Fruit fly (Drosophila melanogaster): ENCODE measurements around the gene alpha-Man-Ia.

alpha-Man-Ia gene

DNA sequence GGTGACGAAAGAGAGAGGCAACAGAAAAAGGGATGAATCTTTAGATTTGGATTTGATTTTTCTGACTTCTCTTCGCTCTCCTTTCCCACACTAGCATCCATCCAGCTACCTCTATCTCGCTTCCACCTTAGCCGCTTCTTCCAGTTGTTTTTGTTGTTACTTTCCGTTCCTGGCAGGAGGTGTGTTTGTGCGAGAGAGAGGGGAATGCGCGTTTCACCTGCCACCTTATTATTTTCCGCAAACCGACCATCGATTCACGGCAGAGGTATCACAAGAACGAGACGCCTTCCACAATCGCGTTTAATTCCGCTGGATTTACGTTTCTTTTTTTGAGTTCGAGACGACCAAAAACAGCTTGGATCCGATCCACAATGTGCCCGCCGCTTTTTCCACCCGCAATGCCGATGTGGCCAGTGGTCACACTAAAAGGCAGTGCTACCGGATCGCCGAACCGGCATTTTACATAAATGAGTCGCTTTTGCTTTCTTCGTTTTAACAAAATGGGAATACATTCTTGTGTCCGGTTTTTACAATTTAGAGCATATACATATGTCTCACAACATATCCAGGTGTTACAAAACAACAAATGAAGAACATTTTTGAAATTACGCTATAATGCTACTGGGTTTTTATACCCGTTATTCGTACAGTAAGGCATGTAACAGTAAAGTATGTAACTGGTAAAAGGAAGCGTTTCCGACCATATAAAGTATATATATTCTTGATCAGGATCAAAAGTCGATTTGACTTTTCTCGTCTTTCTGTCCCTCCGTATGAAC lies at the start of gene alpha-Man-Ia:
alpha-Man-Ia (minus strand) TSS at position 392 of the 779 bp plus-strand sequence.
- TF ChIP-seq psq (optimal IDR thresholded peaks at IDR 0.05) (no peak), h (optimal IDR thresholded peaks at IDR 0.05) (no peak)

DNA sequence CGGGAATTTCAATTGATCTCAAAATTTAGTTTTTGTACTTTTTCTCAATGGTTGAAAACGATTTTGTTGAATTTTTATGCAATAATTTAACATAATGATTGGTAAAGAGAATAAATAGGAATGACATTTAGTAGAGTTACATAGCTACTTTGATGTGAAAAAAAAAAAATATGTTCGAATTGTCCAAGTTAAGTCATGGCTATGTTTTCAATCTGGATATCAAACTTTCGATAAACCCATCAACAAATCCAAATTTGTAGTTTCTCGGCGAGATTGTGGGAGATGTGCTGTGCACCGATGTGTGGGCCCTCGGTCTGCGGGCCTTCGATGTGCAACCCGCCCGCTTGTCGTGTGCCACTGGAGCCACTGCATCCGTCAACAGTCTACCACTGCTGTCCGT lies 49.5 kb upstream of the alpha-Man-Ia start, which contains the start of the genes CG32686 and CG2898:
CG32686 (minus strand) TSS at position 101 of the 400 bp plus-strand sequence.
CG2898 (plus strand) TSS at position 159 of the 400 bp plus-strand sequence.
- TF ChIP-seq ttk (optimal IDR thresholded peaks at IDR 0.05), result no peak
- TF ChIP-seq Myc (optimal IDR thresholded peaks at IDR 0.05), result no peak
- no peak for TF ChIP-seq h (optimal IDR thresholded peaks at IDR 0.05)
- TF ChIP-seq psq (optimal IDR thresholded peaks at IDR 0.05), result no peak
- TF ChIP-seq Sin3A (optimal IDR thresholded peaks at IDR 0.05), result no peak
- TF ChIP-seq insv (optimal IDR thresholded peaks at IDR 0.05), result no peak

DNA sequence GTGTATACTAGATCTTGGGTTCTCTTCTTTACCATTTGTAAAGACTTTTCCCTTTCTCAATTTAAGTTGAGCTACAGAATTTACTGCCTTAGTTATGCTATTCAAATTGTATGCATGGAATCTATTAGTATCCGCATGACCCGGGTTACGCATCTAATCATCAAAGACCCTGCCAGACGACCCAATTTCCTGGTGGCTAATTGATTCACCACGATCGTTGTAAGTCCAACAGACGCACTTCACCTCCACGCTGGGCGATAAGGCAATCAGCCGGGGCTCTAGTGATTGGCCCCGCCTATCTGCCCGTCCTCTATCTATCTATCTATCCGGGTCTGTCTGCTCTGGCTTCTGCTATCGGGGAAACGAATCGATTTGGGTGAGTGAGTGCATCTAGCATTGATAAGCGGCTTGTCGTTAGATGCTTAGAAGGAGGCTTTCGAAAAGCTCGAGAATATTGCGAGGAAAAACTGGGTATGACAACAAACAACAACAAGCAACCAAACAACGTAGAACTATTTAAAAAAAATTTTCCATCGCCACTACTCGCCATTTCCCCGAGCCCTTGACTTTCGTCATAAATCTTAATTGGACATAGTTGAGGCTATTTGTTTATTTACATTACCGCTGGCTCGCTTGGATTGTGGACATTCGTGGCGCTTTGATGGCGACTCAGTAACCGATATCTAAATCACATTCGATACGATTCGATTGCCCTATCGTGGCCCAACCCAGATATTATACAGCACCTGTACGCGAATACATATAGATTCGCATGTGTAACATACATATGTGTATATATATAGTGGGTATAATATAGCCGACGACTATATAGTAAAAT lies 44.7 kb upstream of the alpha-Man-Ia start:
- TF ChIP-seq Myc (optimal IDR thresholded peaks at IDR 0.05) (no peak), psq (optimal IDR thresholded peaks at IDR 0.05) (no peak), ttk (optimal IDR thresholded peaks at IDR 0.05) (no peak), insv (optimal IDR thresholded peaks at IDR 0.05) (no peak), h (optimal IDR thresholded peaks at IDR 0.05) (no peak), Sin3A (optimal IDR thresholded peaks at IDR 0.05) (no peak)

DNA sequence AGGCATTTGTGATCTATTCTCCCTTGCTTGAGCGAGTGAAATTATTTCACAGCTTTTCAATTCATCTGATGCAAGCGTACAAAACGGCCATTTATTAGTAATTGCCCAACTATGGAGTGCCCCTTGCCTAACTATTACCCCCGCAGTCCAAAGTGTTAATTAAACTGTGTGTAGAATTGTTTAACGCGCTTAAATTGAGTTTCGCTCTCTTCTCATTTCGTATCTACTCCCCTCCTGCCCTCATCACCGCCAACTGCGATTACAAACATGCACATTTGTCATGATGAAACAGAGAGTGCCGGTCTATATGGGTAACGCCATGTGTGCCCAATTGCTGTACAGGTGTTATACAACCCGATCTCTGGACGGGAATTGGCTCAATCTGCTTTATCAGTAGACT lies 44.0 kb upstream of the alpha-Man-Ia start:
- no peak for TF ChIP-seq h (optimal IDR thresholded peaks at IDR 0.05)
- no peak for TF ChIP-seq Sin3A (optimal IDR thresholded peaks at IDR 0.05)
- TF ChIP-seq insv (optimal IDR thresholded peaks at IDR 0.05), result no peak
- TF ChIP-seq Myc (optimal IDR thresholded peaks at IDR 0.05), result no peak
- no peak for TF ChIP-seq psq (optimal IDR thresholded peaks at IDR 0.05)

DNA sequence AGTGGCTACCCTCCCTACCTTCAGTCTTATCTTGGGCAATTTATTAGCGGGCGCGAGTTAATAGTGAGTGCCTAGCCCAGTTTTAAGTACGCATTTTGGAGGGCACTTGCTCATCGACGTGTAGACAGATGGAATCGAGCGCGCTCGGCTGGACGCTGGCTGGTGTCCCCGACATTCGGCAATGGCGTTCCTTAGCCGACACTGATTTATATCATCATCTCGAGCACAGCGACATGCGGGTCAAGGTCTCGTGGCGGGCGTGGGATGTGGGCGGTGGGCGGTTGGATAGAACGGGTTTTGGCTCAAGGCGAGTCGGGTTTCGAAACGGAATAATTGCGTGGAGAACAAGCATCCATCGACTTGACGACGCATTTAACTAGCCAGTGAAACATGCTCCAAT lies 43.6 kb upstream of the alpha-Man-Ia start:
- TF ChIP-seq ttk (optimal IDR thresholded peaks at IDR 0.05) (no peak), Myc (optimal IDR thresholded peaks at IDR 0.05) (no peak), Sin3A (optimal IDR thresholded peaks at IDR 0.05) (no peak), psq (optimal IDR thresholded peaks at IDR 0.05) (no peak), insv (optimal IDR thresholded peaks at IDR 0.05) (no peak), h (optimal IDR thresholded peaks at IDR 0.05) (no peak)

DNA sequence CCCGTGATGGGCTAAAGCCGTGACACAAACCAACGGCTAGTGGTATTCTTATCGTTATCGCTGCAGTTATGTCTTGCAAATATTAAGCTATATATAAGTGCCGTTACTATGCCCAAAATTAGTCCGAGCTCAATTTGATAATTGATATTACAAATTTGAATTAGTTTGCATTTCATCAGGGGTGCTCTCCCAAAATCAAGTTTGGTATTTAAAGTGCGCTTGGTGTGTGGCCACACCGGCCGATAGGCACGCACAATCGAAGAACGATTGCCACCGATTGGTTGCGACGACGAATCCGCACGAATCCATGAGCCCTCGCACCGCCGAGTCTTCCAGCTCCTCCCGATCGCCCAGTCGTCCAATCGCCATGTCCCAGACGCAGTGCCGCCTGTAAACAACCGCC lies 42.0 kb upstream of the alpha-Man-Ia start, which contains the start of gene CG17841:
CG17841 (plus strand) TSS at position 252 of the 403 bp plus-strand sequence.
- TF ChIP-seq h (optimal IDR thresholded peaks at IDR 0.05) (no peak), psq (optimal IDR thresholded peaks at IDR 0.05) (no peak), Sin3A (optimal IDR thresholded peaks at IDR 0.05) (no peak), ttk (optimal IDR thresholded peaks at IDR 0.05) (no peak), insv (optimal IDR thresholded peaks at IDR 0.05) (no peak), Myc (optimal IDR thresholded peaks at IDR 0.05) (no peak)

DNA sequence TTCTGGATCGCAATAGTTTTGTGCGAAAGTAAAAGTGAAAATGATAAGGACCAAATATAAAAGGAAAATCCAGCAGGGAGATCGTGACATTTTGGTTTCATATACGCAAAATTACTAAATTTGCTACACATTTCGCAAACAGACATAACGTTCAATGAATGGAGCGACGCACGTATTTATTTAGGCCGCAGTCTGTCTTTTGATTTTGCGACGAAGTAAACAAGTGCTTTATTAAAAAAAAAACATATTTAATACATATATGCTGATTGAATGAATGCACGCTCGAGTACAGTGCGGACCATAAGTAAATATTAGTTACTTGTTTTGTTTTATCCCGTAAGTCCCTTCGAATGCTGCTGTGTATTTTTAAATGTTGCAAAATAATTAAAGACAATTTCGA lies 41.6 kb upstream of the alpha-Man-Ia start, which contains the start of gene CG32679:
CG32679 (minus strand) TSS at position 101 of the 400 bp plus-strand sequence.
- TF ChIP-seq insv (optimal IDR thresholded peaks at IDR 0.05), result no peak
- no peak for TF ChIP-seq psq (optimal IDR thresholded peaks at IDR 0.05)
- TF ChIP-seq Myc (optimal IDR thresholded peaks at IDR 0.05), result no peak
- TF ChIP-seq ttk (optimal IDR thresholded peaks at IDR 0.05), result no peak
- TF ChIP-seq h (optimal IDR thresholded peaks at IDR 0.05), result no peak
- TF ChIP-seq Sin3A (optimal IDR thresholded peaks at IDR 0.05), result no peak

DNA sequence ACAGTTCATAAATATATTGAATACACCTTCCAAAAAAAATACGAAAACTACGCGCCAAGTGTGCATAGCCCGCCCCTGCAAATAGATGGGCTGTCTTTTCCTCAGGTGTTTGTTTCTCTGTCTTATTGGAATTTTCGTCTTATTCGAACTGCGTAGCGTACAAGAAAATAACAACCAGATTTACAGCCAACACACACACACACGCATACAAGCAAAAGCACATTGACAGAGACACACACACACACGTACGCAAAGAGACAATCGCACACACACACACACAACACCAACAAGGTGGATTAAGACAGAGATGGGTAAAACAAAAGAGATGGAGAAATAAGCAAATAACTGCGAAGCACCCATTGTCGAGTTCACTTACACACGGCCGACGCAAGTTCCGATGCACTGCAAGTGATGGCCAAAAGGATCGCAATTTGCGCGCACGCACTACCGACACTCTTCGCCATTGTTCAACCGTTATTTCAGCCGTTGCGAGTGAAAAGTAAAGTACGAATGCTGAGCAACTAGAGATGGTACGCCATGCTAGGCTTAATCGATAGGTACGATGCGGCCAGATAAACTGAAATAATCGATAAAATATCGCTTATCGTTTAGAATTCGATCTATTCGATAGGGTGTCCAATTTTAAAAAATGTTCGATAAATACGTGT lies 40.1 kb upstream of the alpha-Man-Ia start:
- no peak for TF ChIP-seq h (optimal IDR thresholded peaks at IDR 0.05)
- TF ChIP-seq Sin3A (optimal IDR thresholded peaks at IDR 0.05), result no peak
- no peak for TF ChIP-seq psq (optimal IDR thresholded peaks at IDR 0.05)
- no peak for TF ChIP-seq Myc (optimal IDR thresholded peaks at IDR 0.05)
- no peak for TF ChIP-seq ttk (optimal IDR thresholded peaks at IDR 0.05)
- TF ChIP-seq insv (optimal IDR thresholded peaks at IDR 0.05), result no peak

DNA sequence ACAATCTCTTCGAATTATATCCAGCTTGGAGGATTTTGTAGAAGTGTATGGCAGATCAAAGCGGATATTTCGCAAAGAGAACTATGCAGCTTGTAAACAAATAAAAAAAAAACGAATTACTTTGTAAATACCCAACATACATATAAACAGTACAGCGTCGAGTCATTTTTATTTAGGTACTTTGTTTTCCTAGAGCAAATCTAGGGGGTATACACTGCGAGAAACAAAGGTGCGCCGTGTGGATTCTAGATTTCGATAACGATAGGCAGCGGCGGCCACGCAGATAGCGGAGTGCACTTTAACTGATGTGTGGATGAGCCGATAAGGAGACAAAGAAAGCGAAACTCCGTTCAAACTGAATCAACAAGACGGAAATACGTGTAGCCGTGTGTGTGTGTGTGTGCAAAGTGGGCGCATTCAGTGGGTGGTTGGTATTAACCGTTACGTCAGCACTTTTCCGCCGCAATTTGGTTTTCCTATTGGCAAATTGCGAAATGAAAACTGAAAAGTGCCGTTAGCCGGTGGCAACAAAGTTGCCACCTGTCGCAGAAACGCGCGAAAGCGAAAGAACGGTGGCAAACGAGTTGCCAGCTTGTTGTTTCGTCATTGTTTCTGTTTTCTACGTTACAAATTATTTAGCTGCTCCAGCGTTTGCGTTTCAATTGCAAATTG lies 38.9 kb upstream of the alpha-Man-Ia start:
- TF ChIP-seq insv (optimal IDR thresholded peaks at IDR 0.05), result no peak
- no peak for TF ChIP-seq ttk (optimal IDR thresholded peaks at IDR 0.05)
- no peak for TF ChIP-seq Myc (optimal IDR thresholded peaks at IDR 0.05)
- no peak for TF ChIP-seq Sin3A (optimal IDR thresholded peaks at IDR 0.05)
- TF ChIP-seq psq (optimal IDR thresholded peaks at IDR 0.05), result no peak
- no peak for TF ChIP-seq h (optimal IDR thresholded peaks at IDR 0.05)

DNA sequence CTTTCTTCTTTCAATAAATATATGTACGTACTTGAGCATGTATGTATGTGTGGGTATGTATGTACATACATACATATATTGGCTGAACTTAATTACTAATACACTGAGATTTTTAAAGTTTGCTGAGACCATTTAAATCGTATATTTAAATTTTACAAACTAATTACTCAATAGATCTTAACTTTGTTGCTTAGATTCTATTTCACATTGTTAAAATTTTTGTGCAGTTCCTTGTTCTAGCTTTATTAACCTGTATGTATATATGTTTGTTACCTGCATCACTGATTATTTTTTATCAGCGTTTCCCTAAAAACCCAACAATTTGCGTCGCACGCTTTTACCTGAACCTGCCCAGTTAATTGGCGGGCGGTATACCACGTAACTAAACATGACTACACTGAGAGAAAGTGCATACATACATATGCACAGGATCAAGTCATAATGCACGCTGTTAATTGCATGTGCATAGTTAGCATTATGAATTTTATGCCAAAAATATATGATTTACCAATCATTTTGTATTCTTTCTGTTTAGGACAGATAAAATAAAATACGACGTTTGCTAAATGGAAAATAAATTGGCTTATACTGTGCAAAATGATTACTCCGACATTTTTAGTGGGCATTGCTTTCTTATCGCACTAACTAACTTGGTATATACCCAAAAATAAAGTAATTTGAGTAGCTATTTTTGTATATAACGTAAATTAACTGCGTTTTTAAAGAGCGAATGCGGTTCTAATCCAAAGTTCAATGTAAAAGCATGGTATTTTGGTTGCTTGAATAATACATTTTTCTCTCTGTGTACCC lies 37.0 kb upstream of the alpha-Man-Ia start:
- TF ChIP-seq Sin3A (optimal IDR thresholded peaks at IDR 0.05), result no peak
- TF ChIP-seq psq (optimal IDR thresholded peaks at IDR 0.05), result no peak
- TF ChIP-seq ttk (optimal IDR thresholded peaks at IDR 0.05), result no peak
- TF ChIP-seq insv (optimal IDR thresholded peaks at IDR 0.05), result no peak
- no peak for TF ChIP-seq Myc (optimal IDR thresholded peaks at IDR 0.05)
- TF ChIP-seq h (optimal IDR thresholded peaks at IDR 0.05), result no peak
